Worm (Caenorhabditis elegans): ENCODE results near the gene F57F4.2.

ce11 chrV:6390163-6390562 is 629 bp upstream of the F57F4.2 start, which contains the start of gene F57F4.1:
- TF ChIP-seq ztf-29 (GFP tag; IDR thresholded peaks at IDR 0.05) = no peak
- no peak for TF ChIP-seq ztf-23 (GFP tag; IDR thresholded peaks at IDR 0.05)
- TF ChIP-seq flt-1 (GFP tag; IDR thresholded peaks at IDR 0.05) = no peak
- no peak for TF ChIP-seq cog-1 (tag; optimal IDR thresholded peaks at IDR 0.05)
- no peak for TF ChIP-seq med-1 (GFP tag; optimal IDR thresholded peaks at IDR 0.05; ENCODE audit: insufficient read depth)
- no peak for TF ChIP-seq T22C8.4 (GFP tag; IDR thresholded peaks at IDR 0.05)
- no peak for TF ChIP-seq ref-1 (GFP tag; conservative IDR thresholded peaks at IDR 0.05)
